Worm (Caenorhabditis elegans): ENCODE measurements around the gene F53B2.5.

ce11 chrIV:12571047-12571446 lies 40.1 kb upstream of the F53B2.5 start, which contains the start of gene K08E7.4:
- TF ChIP-seq ama-1 (optimal IDR thresholded peaks at IDR 0.05) (no peak), tra-4 (tag; optimal IDR thresholded peaks at IDR 0.05) (no peak), F13C5.2 (tag; optimal IDR thresholded peaks at IDR 0.05) (no peak), tbx-11 (GFP tag; IDR thresholded peaks at IDR 0.05) (no peak)
